Fruit fly (Drosophila melanogaster): ENCODE results near the gene Btk.

The Btk gene

dm6 chr2L:8284913-8285619, 15.8 kb downstream of the Btk start (continued):
- TF ChIP-seq sens (GFP tag): peak; percentile 88
- TF ChIP-seq Vsx1 (GFP tag; optimal IDR thresholded peaks at IDR 0.05): peak; percentile 9
- TF ChIP-seq pho (GFP tag; optimal IDR thresholded peaks at IDR 0.05): no peak
- peak; percentile 6 for TF ChIP-seq CG17385 (GFP tag; optimal IDR thresholded peaks at IDR 0.05)
- no peak for TF ChIP-seq CG2120 (GFP tag; optimal IDR thresholded peaks at IDR 0.05)
- no peak for TF ChIP-seq twi (tag; optimal IDR thresholded peaks at IDR 0.05)
- TF ChIP-seq sqz (GFP tag; optimal IDR thresholded peaks at IDR 0.05): peak; percentile 76

- TF ChIP-seq Eip74EF (GFP tag; optimal IDR thresholded peaks at IDR 0.05): no peak
- no peak for TF ChIP-seq org-1 (GFP tag; optimal IDR thresholded peaks at IDR 0.05)
- TF ChIP-seq grn (GFP tag; optimal IDR thresholded peaks at IDR 0.05): peak; percentile 89
- TF ChIP-seq crol (GFP tag; IDR thresholded peaks at IDR 0.05): no peak
- no peak for TF ChIP-seq dysf (GFP tag; IDR thresholded peaks at IDR 0.05)
- TF ChIP-seq nerfin-1 (tag; optimal IDR thresholded peaks at IDR 0.05): no peak
- no peak for TF ChIP-seq fu2 (GFP tag; optimal IDR thresholded peaks at IDR 0.05)
- no peak for TF ChIP-seq CG10462 (GFP tag; optimal IDR thresholded peaks at IDR 0.05)
- no peak for TF ChIP-seq Hr51 (GFP tag; optimal IDR thresholded peaks at IDR 0.05)
- TF ChIP-seq CG15479 (GFP tag; optimal IDR thresholded peaks at IDR 0.05): peak; percentile 74
- TF ChIP-seq gcm (GFP tag; optimal IDR thresholded peaks at IDR 0.05): peak; percentile 69
- 0 out of 2 replicates have a peak, but pooled peaks have one; percentile 25 for TF ChIP-seq sens-2 (GFP tag; IDR thresholded peaks at IDR 0.05)
- TF ChIP-seq Meics (GFP tag; optimal IDR thresholded peaks at IDR 0.05): no peak
- TF ChIP-seq emc (GFP tag; optimal IDR thresholded peaks at IDR 0.05): no peak
- TF ChIP-seq abd-A (tag; optimal IDR thresholded peaks at IDR 0.05): peak; percentile 8
- TF ChIP-seq MESR4 (GFP tag; optimal IDR thresholded peaks at IDR 0.05): no peak
- no peak for TF ChIP-seq Dbx (GFP tag; IDR thresholded peaks at IDR 0.05)
- no peak for TF ChIP-seq CG3163 (GFP tag; optimal IDR thresholded peaks at IDR 0.05)
- TF ChIP-seq gce (GFP tag; IDR thresholded peaks at IDR 0.05): no peak
- TF ChIP-seq CG14965 (GFP tag; optimal IDR thresholded peaks at IDR 0.05; ENCODE audit: borderline replicate concordance): no peak
- TF ChIP-seq CG14441 (GFP tag; IDR thresholded peaks at IDR 0.05): no peak
- TF ChIP-seq Hr78 (GFP tag; optimal IDR thresholded peaks at IDR 0.05): peak in 1 of 2 experiments; percentile 84
- TF ChIP-seq twi (tag; optimal IDR thresholded peaks at IDR 0.05): peak; percentile 85
- no peak for TF ChIP-seq sr (GFP tag; IDR thresholded peaks at IDR 0.05)
- TF ChIP-seq insv (GFP tag; optimal IDR thresholded peaks at IDR 0.05): peak in 1 of 2 experiments; percentile 50
- no peak for TF ChIP-seq CG9609 (GFP tag; optimal IDR thresholded peaks at IDR 0.05)
- no peak for TF ChIP-seq inv (GFP tag; IDR thresholded peaks at IDR 0.05; ENCODE audit: partially characterized antibody)
- TF ChIP-seq CG4360 (GFP tag; IDR thresholded peaks at IDR 0.05): no peak
- TF ChIP-seq NC2β (GFP tag; optimal IDR thresholded peaks at IDR 0.05): no peak
- peak; percentile 71 for TF ChIP-seq pros (GFP tag; optimal IDR thresholded peaks at IDR 0.05)
- no peak for TF ChIP-seq stwl (tag; optimal IDR thresholded peaks at IDR 0.05)
- TF ChIP-seq eyg (GFP tag; optimal IDR thresholded peaks at IDR 0.05): no peak
- no peak for TF ChIP-seq chm (GFP tag; IDR thresholded peaks at IDR 0.05)
- TF ChIP-seq kni (GFP tag; optimal IDR thresholded peaks at IDR 0.05): peak; percentile 11
- no peak for TF ChIP-seq CG17328 (GFP tag; IDR thresholded peaks at IDR 0.05)
- no peak for TF ChIP-seq CG1792 (GFP tag; optimal IDR thresholded peaks at IDR 0.05)
- no peak for TF ChIP-seq CG13287 (GFP tag; IDR thresholded peaks at IDR 0.05; ENCODE audit: partially characterized antibody)
- TF ChIP-seq Hr39 (optimal IDR thresholded peaks at IDR 0.05): no peak
- no peak for TF ChIP-seq pan (optimal IDR thresholded peaks at IDR 0.05)
- TF ChIP-seq pan (GFP tag; optimal IDR thresholded peaks at IDR 0.05 in 1 of 2, IDR thresholded peaks at IDR 0.05 in 1 of 2): no peak
- TF ChIP-seq Dad (GFP tag; optimal IDR thresholded peaks at IDR 0.05): no peak
- TF ChIP-seq ham (GFP tag; IDR thresholded peaks at IDR 0.05): no peak
- peak; percentile 67 for TF ChIP-seq ac (GFP tag; optimal IDR thresholded peaks at IDR 0.05)
Observed at dm6 chr2L:8281872-8282271, 19.0 kb downstream of the Btk start.

Data from whole organism, embryonic.